Worm (Caenorhabditis elegans) whole organism, L1 larva: Measurements from ENCODE around the gene hcp-3.

Source experiments
- C04F5.9 ChIP-seq: sonication (generic microtip); optimal IDR thresholded peaks from 2 replicates; lab custom pipeline; 2016; ENCODE audit warnings: missing genetic modification characterization, missing compliant biosample characterization
- F16B12.6 ChIP-seq: fragments of 150-350 bp; optimal IDR thresholded peaks from 2 replicates; lab custom pipeline; 2014; ENCODE audit warnings: missing biosample characterization, missing genetic modification characterization
- alr-1 ChIP-seq: fragments of 200-800 bp; sonication (Bioruptor generic); optimal IDR thresholded peaks from 2 replicates; lab custom pipeline; 2018; ENCODE audit warnings: borderline replicate concordance, mild to moderate bottlenecking, missing genetic modification characterization, missing compliant biosample characterization
- aly-2 ChIP-seq: fragments of 150-350 bp; optimal IDR thresholded peaks from 2 replicates; lab custom pipeline; 2014; ENCODE audit warnings: missing biosample characterization, missing genetic modification characterization
- ceh-63 ChIP-seq: fragments of 200-800 bp; sonication (Bioruptor generic); optimal IDR thresholded peaks from 2 replicates; lab custom pipeline; 2018; ENCODE audit warnings: mild to moderate bottlenecking, missing genetic modification characterization, missing compliant biosample characterization
- ceh-8 ChIP-seq: fragments of 200-800 bp; sonication (Bioruptor generic); optimal IDR thresholded peaks from 2 replicates; lab custom pipeline; 2018; ENCODE audit warnings: mild to moderate bottlenecking, missing genetic modification characterization, moderate library complexity, missing compliant biosample characterization
- ceh-82 ChIP-seq, 3 experiments: fragments of 150-350 bp in 1 of 3; sonication (generic microtip) in 2 of 3; optimal IDR thresholded peaks; 2 replicates each; lab custom pipeline; 2014 to 2017; ENCODE audit warnings: missing biosample characterization in 3 of 3, missing genetic modification characterization in 3 of 3
- ceh-88 ChIP-seq: fragments of 200-800 bp; sonication (Bioruptor generic); IDR thresholded peaks from 2 replicates; pipeline ENCODE4 v1.3.6; 2022; ENCODE audit warnings: missing genetic modification characterization, missing compliant biosample characterization
- ces-1 ChIP-seq: fragments of 150-350 bp; optimal IDR thresholded peaks from 2 replicates; lab custom pipeline; 2014; ENCODE audit warnings: missing biosample characterization, missing genetic modification reagents, missing genetic modification characterization
- dsc-1 ChIP-seq: sonication (generic microtip); optimal IDR thresholded peaks from 2 replicates; lab custom pipeline; 2016; ENCODE audit warnings: mild to moderate bottlenecking, missing genetic modification characterization, missing compliant biosample characterization
- efl-1 ChIP-seq, 4 experiments: fragments of 150-350 bp; optimal IDR thresholded peaks in 3 of 4; peaks in 1 of 4; 1 replicate in 1 of 4; 2 replicates in 3 of 4; lab custom pipeline; 2014; ENCODE audit warnings: missing biosample characterization in 2 of 4, missing genetic modification characterization in 2 of 4, missing genetic modification reagents in 2 of 4
- egl-13 ChIP-seq: sonication (generic microtip); optimal IDR thresholded peaks from 2 replicates; lab custom pipeline; 2016; ENCODE audit warnings: missing genotype, missing genetic modification reagents, missing genetic modification characterization, missing compliant biosample characterization
- egl-27 ChIP-seq, 2 experiments: fragments of 150-350 bp in 1 of 2; sonication (generic microtip); optimal IDR thresholded peaks; 3 replicates each; lab custom pipeline; 2017 to 2018; ENCODE audit warnings: missing biosample characterization in 2 of 2, missing genetic modification characterization in 2 of 2, missing genetic modification reagents in 2 of 2
- fkh-8 ChIP-seq: sonication (generic microtip); optimal IDR thresholded peaks from 2 replicates; lab custom pipeline; 2016; ENCODE audit warnings: mild to moderate bottlenecking, missing genetic modification characterization, missing compliant biosample characterization
- irx-1 ChIP-seq: sonication (generic microtip); optimal IDR thresholded peaks from 2 replicates; lab custom pipeline; 2016; ENCODE audit warnings: missing genetic modification characterization, missing compliant biosample characterization
- isw-1 ChIP-seq: fragments of 200-800 bp; sonication (Bioruptor generic); IDR thresholded peaks from 2 replicates; pipeline ENCODE4 v1.3.6; 2022; ENCODE audit warnings: missing genetic modification characterization, missing compliant biosample characterization
- jun-1 ChIP-seq: fragments of 150-350 bp; optimal IDR thresholded peaks from 2 replicates; lab custom pipeline; 2014; ENCODE audit warnings: missing biosample characterization, missing genetic modification reagents, missing genetic modification characterization
- lin-13 ChIP-seq: fragments of 150-350 bp; optimal IDR thresholded peaks from 2 replicates; lab custom pipeline; 2014; ENCODE audit warnings: missing biosample characterization, missing genetic modification reagents, missing genetic modification characterization
- lin-15B ChIP-seq: fragments of 150-350 bp; sonication (generic microtip); optimal IDR thresholded peaks from 3 replicates; lab custom pipeline; 2014; ENCODE audit warnings: missing biosample characterization, missing genetic modification characterization
- lin-35 ChIP-seq, 2 experiments: fragments of 150-350 bp; optimal IDR thresholded peaks; 2 replicates each; lab custom pipeline; 2014; ENCODE audit warnings: missing biosample characterization in 2 of 2, missing genetic modification characterization in 2 of 2, missing genetic modification reagents in 2 of 2
- lin-39 ChIP-seq: fragments of 150-350 bp; optimal IDR thresholded peaks from 2 replicates; lab custom pipeline; 2014; ENCODE audit warnings: missing biosample characterization, missing genetic modification reagents, missing genetic modification characterization
- lsy-2 ChIP-seq, 2 experiments: fragments of 150-350 bp; optimal IDR thresholded peaks; 2 replicates each; lab custom pipeline; 2014; ENCODE audit warnings: missing biosample characterization in 2 of 2, missing genetic modification characterization in 2 of 2
- mef-2 ChIP-seq: fragments of 150-350 bp; optimal IDR thresholded peaks from 2 replicates; lab custom pipeline; 2014; ENCODE audit warnings: missing biosample characterization, missing genetic modification characterization
- mep-1 ChIP-seq: fragments of 150-350 bp; optimal IDR thresholded peaks from 2 replicates; lab custom pipeline; 2014; ENCODE audit warnings: missing biosample characterization, missing genetic modification characterization
- nhr-11 ChIP-seq: fragments of 150-350 bp; optimal IDR thresholded peaks from 2 replicates; lab custom pipeline; 2014; ENCODE audit warnings: missing biosample characterization, missing genetic modification characterization
- nhr-237 ChIP-seq: fragments of 150-350 bp; optimal IDR thresholded peaks from 2 replicates; lab custom pipeline; 2014; ENCODE audit warnings: missing biosample characterization, missing genetic modification characterization
- nhr-85 ChIP-seq: sonication (generic microtip); peaks from one replicate; lab custom pipeline; 2016; ENCODE audit warnings: missing genetic modification characterization, inconsistent platforms, missing compliant biosample characterization
- nhr-90 ChIP-seq: sonication (generic microtip); optimal IDR thresholded peaks from 2 replicates; lab custom pipeline; 2016; ENCODE audit warnings: mild to moderate bottlenecking, missing genetic modification characterization, missing compliant biosample characterization; ENCODE audit not compliant: poor library complexity
- pag-3 ChIP-seq: sonication (generic microtip); optimal IDR thresholded peaks from 2 replicates; lab custom pipeline; 2017; ENCODE audit warnings: missing genetic modification characterization, mild to moderate bottlenecking, missing compliant biosample characterization, antibody characterized with exemption, borderline replicate concordance; ENCODE audit not compliant: insufficient read depth
- pqm-1 ChIP-seq: sonication (generic microtip); optimal IDR thresholded peaks from 3 replicates; lab custom pipeline; 2017; ENCODE audit warnings: missing biosample characterization, missing genetic modification characterization
- rnt-1 ChIP-seq: sonication (generic microtip); optimal IDR thresholded peaks from 2 replicates; lab custom pipeline; 2016; ENCODE audit warnings: mild to moderate bottlenecking, missing genetic modification characterization, moderate library complexity, missing compliant biosample characterization
- sptf-1 ChIP-seq: fragments of 150-350 bp; optimal IDR thresholded peaks from 2 replicates; lab custom pipeline; 2014; ENCODE audit warnings: missing biosample characterization, missing genetic modification characterization
- unc-30 ChIP-seq: sonication (generic microtip); optimal IDR thresholded peaks from 2 replicates; lab custom pipeline; 2017; ENCODE audit warnings: missing biosample characterization, missing genetic modification characterization
- unc-62 ChIP-seq: fragments of 150-350 bp; optimal IDR thresholded peaks from 2 replicates; lab custom pipeline; 2014; ENCODE audit warnings: missing biosample characterization, missing genetic modification reagents, missing genetic modification characterization
- unc-86 ChIP-seq: sonication (generic microtip); optimal IDR thresholded peaks from 2 replicates; lab custom pipeline; 2016; ENCODE audit warnings: missing genetic modification characterization, missing compliant biosample characterization
- xbp-1 ChIP-seq: sonication (generic microtip); optimal IDR thresholded peaks from 2 replicates; lab custom pipeline; 2016; ENCODE audit warnings: missing genetic modification characterization, missing compliant biosample characterization
- zag-1 ChIP-seq: fragments of 150-350 bp; optimal IDR thresholded peaks from 2 replicates; lab custom pipeline; 2014; ENCODE audit warnings: missing biosample characterization, missing genetic modification characterization
- zip-4 ChIP-seq: fragments of 200-800 bp; sonication (Bioruptor generic); optimal IDR thresholded peaks from 2 replicates; lab custom pipeline; 2018; ENCODE audit warnings: mild to moderate bottlenecking, missing genetic modification characterization, moderate library complexity, missing compliant biosample characterization

The hcp-3 gene

ce11 chrIII:9570869-9571268, 45.4 kb downstream of the hcp-3 start (continued):
- TF ChIP-seq jun-1 = no peak
- no peak for TF ChIP-seq pag-3 (tag; lab: Kevin White, UChicago)
- TF ChIP-seq efl-1 (optimal IDR thresholded peaks at IDR 0.05; lab: Kevin White, UChicago) = peak in 1 of 2 experiments; percentile 81
- peak; percentile 84 to 98 for TF ChIP-seq efl-1 (GFP tag; optimal IDR thresholded peaks at IDR 0.05 in 1 of 2; lab: Kevin White, UChicago)
- TF ChIP-seq C04F5.9 (tag; lab: Kevin White, UChicago) = no peak
- no peak for TF ChIP-seq alr-1 (tag; lab: Kevin White, UChicago)
- TF ChIP-seq unc-62 (GFP tag; lab: Kevin White, UChicago) = no peak
- no peak for TF ChIP-seq F16B12.6 (tag; lab: Kevin White, UChicago)
- no peak for TF ChIP-seq ceh-8 (GFP tag; lab: Kevin White, UChicago)
- no peak for TF ChIP-seq egl-13 (tag; lab: Kevin White, UChicago)
- TF ChIP-seq sptf-1 (tag; lab: Kevin White, UChicago) = no peak
- TF ChIP-seq zip-4 (GFP tag; lab: Kevin White, UChicago) = no peak
- TF ChIP-seq fkh-8 (tag; lab: Kevin White, UChicago) = no peak
- no peak for TF ChIP-seq dsc-1 (tag; lab: Kevin White, UChicago)
- no peak for TF ChIP-seq ceh-88 (GFP tag; lab: Robert Waterston, UW)
- TF ChIP-seq aly-2 (tag; lab: Kevin White, UChicago) = no peak
- peak in 1 of 2 experiments; percentile 59 for TF ChIP-seq lsy-2 (tag; optimal IDR thresholded peaks at IDR 0.05; lab: Kevin White, UChicago)

- TF ChIP-seq ceh-82 (tag; optimal IDR thresholded peaks at IDR 0.05; lab: Kevin White, UChicago) (no peak), egl-27 (tag; optimal IDR thresholded peaks at IDR 0.05; lab: Kevin White, UChicago) (no peak), rnt-1 (tag; lab: Kevin White, UChicago) (no peak), lin-39 (tag; lab: Kevin White, UChicago) (no peak), nhr-90 (tag; lab: Kevin White, UChicago) (no peak), nhr-85 (tag; lab: Kevin White, UChicago) (no peak), isw-1 (GFP tag; lab: Robert Waterston, UW) (no peak), efl-1 (optimal IDR thresholded peaks at IDR 0.05; lab: Kevin White, UChicago) (no peak), efl-1 (GFP tag; optimal IDR thresholded peaks at IDR 0.05 in 1 of 2; lab: Kevin White, UChicago) (no peak), lsy-2 (tag; optimal IDR thresholded peaks at IDR 0.05; lab: Kevin White, UChicago) (no peak), pqm-1 (tag; lab: Kevin White, UChicago) (no peak), xbp-1 (no peak), zag-1 (tag; lab: Kevin White, UChicago) (no peak)
Observed at ce11 chrIII:9568451-9568850, 47.8 kb downstream of the hcp-3 start, which contains the start of gene C48B4.13. C48B4.13 (plus strand) TSS chrIII:9568751.

ce11 chrIII:9565973-9566372, 50.3 kb downstream of the hcp-3 start, which contains the start of gene C48B4.11:
C48B4.11 (minus strand) TSS chrIII:9566115.
- TF ChIP-seq rnt-1 (tag; lab: Kevin White, UChicago) = no peak
- no peak for TF ChIP-seq xbp-1
- TF ChIP-seq ceh-63 (GFP tag; lab: Kevin White, UChicago) = no peak
- TF ChIP-seq mep-1 (tag; lab: Kevin White, UChicago) = no peak
- no peak for TF ChIP-seq unc-86
- TF ChIP-seq irx-1 (tag; lab: Kevin White, UChicago) = no peak
- no peak for TF ChIP-seq unc-30 (tag; lab: Kevin White, UChicago)
- TF ChIP-seq nhr-11 (tag; lab: Kevin White, UChicago) = no peak
- TF ChIP-seq ces-1 (GFP tag; lab: Kevin White, UChicago) = no peak
- no peak for TF ChIP-seq lin-35 (GFP tag; optimal IDR thresholded peaks at IDR 0.05; lab: Kevin White, UChicago)
- TF ChIP-seq mef-2 (tag; lab: Kevin White, UChicago) = no peak
- TF ChIP-seq unc-62 (GFP tag; lab: Kevin White, UChicago) = no peak
- TF ChIP-seq nhr-237 = no peak
- no peak for TF ChIP-seq zip-4 (GFP tag; lab: Kevin White, UChicago)
- TF ChIP-seq lin-15B (tag; lab: Kevin White, UChicago) = no peak
- no peak for TF ChIP-seq lin-13
